Worm (Caenorhabditis elegans): ENCODE results near the gene maoc-1.

maoc-1 gene

DNA sequence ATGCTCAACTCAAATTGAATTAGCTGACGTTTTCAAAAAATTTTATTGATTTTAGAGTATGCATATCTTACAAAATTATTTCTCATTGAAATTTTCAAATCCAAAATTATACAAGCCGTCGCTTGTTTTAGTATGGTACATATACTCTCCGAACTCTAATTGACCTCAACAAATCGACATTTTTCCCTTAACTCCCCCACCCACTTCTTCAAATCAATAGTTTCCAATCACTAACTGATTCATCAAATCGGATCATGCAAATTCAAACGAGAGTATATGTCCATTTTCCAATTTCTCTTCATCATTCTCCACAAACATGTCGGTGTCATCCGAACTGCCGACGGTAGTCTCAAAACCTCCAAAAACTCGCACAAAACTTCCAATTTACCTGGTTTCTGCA, 7.0 kb upstream of the maoc-1 start, which contains the start of gene E04F6.4:
Gene E04F6.4, plus strand, starts transcription at position 301 of the 400 bp plus-strand sequence.
- TF ChIP-seq F44E2.7 (GFP tag; IDR thresholded peaks at IDR 0.05), result no peak
- TF ChIP-seq dmd-8 (GFP tag; IDR thresholded peaks at IDR 0.05), result no peak
- no peak for TF ChIP-seq saeg-2 (GFP tag; IDR thresholded peaks at IDR 0.05)
- TF ChIP-seq F26F4.8 (GFP tag; conservative IDR thresholded peaks at IDR 0.05), result no peak
- TF ChIP-seq gei-8 (GFP tag; optimal IDR thresholded peaks at IDR 0.05), result no peak
- no peak for TF ChIP-seq tag-97 (GFP tag; IDR thresholded peaks at IDR 0.05)
- TF ChIP-seq skn-1 (tag; optimal IDR thresholded peaks at IDR 0.05), result no peak
- TF ChIP-seq dmd-6 (GFP tag; IDR thresholded peaks at IDR 0.05), result no peak
- TF ChIP-seq egl-27 (tag; optimal IDR thresholded peaks at IDR 0.05), result no peak
- no peak for TF ChIP-seq nhr-25 (tag; optimal IDR thresholded peaks at IDR 0.05; ENCODE audit: borderline replicate concordance, insufficient read depth)
- TF ChIP-seq ZK546.5 (tag; optimal IDR thresholded peaks at IDR 0.05), result no peak
- no peak for TF ChIP-seq madf-9 (GFP tag; conservative IDR thresholded peaks at IDR 0.05)
- TF ChIP-seq T26A8.4 (GFP tag; IDR thresholded peaks at IDR 0.05), result no peak
- no peak for TF ChIP-seq lim-7 (GFP tag; IDR thresholded peaks at IDR 0.05)

- no peak for TF ChIP-seq gei-8 (GFP tag; optimal IDR thresholded peaks at IDR 0.05)
These were observed 535 bp upstream of the maoc-1 start, which contains the start of gene acdh-12 for ce11 chrII:7195541-7195940. Gene acdh-12 (minus strand): TSS chrII:7195641.

- TF ChIP-seq dmd-8 (GFP tag; IDR thresholded peaks at IDR 0.05), result 0 out of 2 replicates have a peak, but pooled peaks have one; percentile 55
- TF ChIP-seq mep-1 (tag; optimal IDR thresholded peaks at IDR 0.05), result peak; percentile 29
- TF ChIP-seq lin-38 (GFP tag; IDR thresholded peaks at IDR 0.05), result peak; percentile 17; the same call in 1 of the 2 replicates
- TF ChIP-seq lir-3 (tag; optimal IDR thresholded peaks at IDR 0.05), result no peak
- TF ChIP-seq T20F7.1 (GFP tag; optimal IDR thresholded peaks at IDR 0.05), result no peak
- no peak for TF ChIP-seq daf-16 (GFP tag; optimal IDR thresholded peaks at IDR 0.05)
- TF ChIP-seq daf-16 (tag; optimal IDR thresholded peaks at IDR 0.05), result peak; percentile 14
- TF ChIP-seq aha-1 (tag), result peak; percentile 95
- no peak for TF ChIP-seq F49E8.2 (tag; optimal IDR thresholded peaks at IDR 0.05; ENCODE audit: borderline replicate concordance)
These were observed 1.4 kb downstream of the maoc-1 start for ce11 chrII:7197434-7197833.

DNA sequence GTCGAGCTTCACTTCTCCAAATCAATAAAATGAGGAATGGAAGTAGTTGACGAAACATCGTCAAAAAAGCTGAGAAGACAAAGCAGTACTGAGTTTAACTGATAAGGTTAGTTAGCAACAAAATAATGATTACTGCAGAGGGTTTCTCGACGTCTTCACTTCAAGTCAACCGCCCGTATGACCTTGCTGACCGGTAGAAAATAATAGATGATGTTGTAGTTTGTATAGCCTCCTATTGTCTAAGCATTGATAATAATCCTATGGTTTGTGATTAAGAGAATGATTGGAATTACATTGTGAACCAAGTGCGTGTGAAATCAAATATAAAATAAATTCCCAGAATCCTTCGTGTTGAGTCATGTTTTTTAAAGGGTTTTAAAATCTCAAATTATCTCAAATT, 3.2 kb downstream of the maoc-1 start, which contains the start of gene E04F6.6:
Gene E04F6.6, minus strand, starts transcription at position 258 of the 400 bp plus-strand sequence.
- TF ChIP-seq aha-1 (tag) (peak; percentile 30), F10B5.3 (tag; optimal IDR thresholded peaks at IDR 0.05) (no peak), nhr-28 (tag; optimal IDR thresholded peaks at IDR 0.05) (peak; percentile 87), fkh-10 (GFP tag; optimal IDR thresholded peaks at IDR 0.05) (no peak), tra-1 (GFP tag; IDR thresholded peaks at IDR 0.05) (no peak), ama-1 (optimal IDR thresholded peaks at IDR 0.05) (no peak), lim-7 (GFP tag; IDR thresholded peaks at IDR 0.05) (no peak)

ce11 chrII:7200051-7200599, 4.0 kb downstream of the maoc-1 start, which contains the start of gene pcrg-1:
Gene pcrg-1 (plus strand): TSS chrII:7200549.
- TF ChIP-seq mes-2 (tag; optimal IDR thresholded peaks at IDR 0.05; ENCODE audit: poor library complexity, severe bottlenecking) (peak; percentile 73), mep-1 (tag; optimal IDR thresholded peaks at IDR 0.05) (peak; percentile 61), nhr-42 (GFP tag; IDR thresholded peaks at IDR 0.05) (peak; percentile 84), F44E2.7 (GFP tag; IDR thresholded peaks at IDR 0.05) (peak; percentile 55; the same call in 1 of the 2 replicates), mdt-29 (GFP tag; IDR thresholded peaks at IDR 0.05) (peak; percentile 80), ceh-62 (tag; optimal IDR thresholded peaks at IDR 0.05) (no peak), ZK337.2 (GFP tag; IDR thresholded peaks at IDR 0.05) (peak; percentile 21), nhr-77 (tag; optimal IDR thresholded peaks at IDR 0.05) (no peak), lin-38 (GFP tag; IDR thresholded peaks at IDR 0.05) (peak; percentile 84), daf-16 (GFP tag; optimal IDR thresholded peaks at IDR 0.05) (peak; percentile 81 to 87), daf-16 (tag; optimal IDR thresholded peaks at IDR 0.05) (peak; percentile 60), ztf-7 (tag; optimal IDR thresholded peaks at IDR 0.05) (peak; percentile 57), fkh-10 (GFP tag; optimal IDR thresholded peaks at IDR 0.05) (no peak), nhr-48 (tag; optimal IDR thresholded peaks at IDR 0.05) (peak; percentile 67), attf-4 (tag; optimal IDR thresholded peaks at IDR 0.05) (no peak), spr-1 (tag; optimal IDR thresholded peaks at IDR 0.05) (peak; percentile 80), hlh-30 (tag; optimal IDR thresholded peaks at IDR 0.05; ENCODE audit: insufficient read depth) (peak; percentile 69), tag-97 (GFP tag; IDR thresholded peaks at IDR 0.05) (no peak), ama-1 (optimal IDR thresholded peaks at IDR 0.05) (no peak), daf-19 (GFP tag; conservative IDR thresholded peaks at IDR 0.05) (peak; percentile 63; the same call in 1 of the 2 replicates), unc-39 (tag; optimal IDR thresholded peaks at IDR 0.05) (no peak), dpl-1 (GFP tag; optimal IDR thresholded peaks at IDR 0.05) (peak; percentile 50), lim-7 (GFP tag; IDR thresholded peaks at IDR 0.05) (peak; percentile 89), dmd-8 (GFP tag; IDR thresholded peaks at IDR 0.05) (peak; percentile 94), zip-2 (tag; optimal IDR thresholded peaks at IDR 0.05) (peak; percentile 35), madf-5 (GFP tag; IDR thresholded peaks at IDR 0.05) (peak; percentile 23 to 70; a peak in 1 of 4 replicates)

All from whole organism, L4 larva.